Fruit fly (Drosophila melanogaster) whole organism, pupa: Measurements from ENCODE around the gene eIF3g1.
A peak's percentile ranks its signal among the peaks of the same experiment; 100 is the strongest.

ENCODE experiments used
- CG12605 ChIP-seq: fragments of 200-800 bp; sonication (Bioruptor generic); IDR thresholded peaks from 2 replicates; pipeline ENCODE4 v1.3.6; 2022; ENCODE audit warnings: missing biosample characterization, missing genetic modification characterization
- CG15710 ChIP-seq: fragments of 200-800 bp; sonication (Bioruptor generic); optimal IDR thresholded peaks from 2 replicates; lab custom pipeline; 2018; ENCODE audit warnings: missing biosample characterization, mild to moderate bottlenecking, missing genetic modification characterization, moderate library complexity
- CG17806 ChIP-seq: fragments of 200-800 bp; sonication (Bioruptor generic); optimal IDR thresholded peaks from 2 replicates; lab custom pipeline; 2018; ENCODE audit warnings: missing biosample characterization, mild to moderate bottlenecking, missing genetic modification characterization, moderate library complexity
- CG32121 ChIP-seq: fragments of 200-800 bp; sonication (Bioruptor generic); IDR thresholded peaks from 2 replicates; pipeline ENCODE4 v1.3.6; 2022; ENCODE audit warnings: missing biosample characterization, missing genetic modification characterization
- CG8159 ChIP-seq: fragments of 200-800 bp; sonication (Bioruptor generic); optimal IDR thresholded peaks from 3 replicates; lab custom pipeline; 2018; ENCODE audit warnings: missing biosample characterization, mild to moderate bottlenecking, missing genetic modification characterization, moderate library complexity
- CG9948 ChIP-seq: fragments of 200-800 bp; sonication (Bioruptor generic); optimal IDR thresholded peaks from 2 replicates; lab custom pipeline; 2018; ENCODE audit warnings: missing biosample characterization, mild to moderate bottlenecking, missing genetic modification characterization, moderate library complexity
- EcR ChIP-seq: fragments of 200-800 bp; sonication (Bioruptor generic); optimal IDR thresholded peaks from 3 replicates; lab custom pipeline; 2019; ENCODE audit warnings: missing biosample characterization, missing genetic modification characterization, mild to moderate bottlenecking, moderate library complexity, missing genetic modification reagents
- Ets98B ChIP-seq: fragments of 200-800 bp; sonication (Bioruptor generic); IDR thresholded peaks from 2 replicates; pipeline ENCODE4 v1.3.6; 2022; ENCODE audit warnings: missing biosample characterization, missing genetic modification characterization
- Pif1A ChIP-seq: fragments of 200-800 bp; sonication (Bioruptor generic); optimal IDR thresholded peaks from 3 replicates; lab custom pipeline; 2016; ENCODE audit warnings: missing biosample characterization, missing genetic modification characterization
- Pif1B ChIP-seq: fragments of 200-800 bp; sonication (Bioruptor generic); optimal IDR thresholded peaks from 3 replicates; lab custom pipeline; 2016; ENCODE audit warnings: missing biosample characterization, missing genetic modification characterization
- Snoo ChIP-seq: fragments of 200-800 bp; sonication (Bioruptor generic); optimal IDR thresholded peaks from 3 replicates; lab custom pipeline; 2017; ENCODE audit warnings: missing biosample characterization, mild to moderate bottlenecking, missing genetic modification characterization, inconsistent platforms
- fd96Ca ChIP-seq: fragments of 200-800 bp; sonication (Bioruptor generic); IDR thresholded peaks from 3 replicates; pipeline ENCODE4 v1.3.6; 2022; ENCODE audit warnings: missing biosample characterization, missing genetic modification characterization

- TF ChIP-seq Snoo (no peak), CG9948 (no peak), CG8159 (tag; lab: Kevin White, UChicago) (no peak), Ets98B (0 out of 2 replicates have a peak, but pooled peaks have one; percentile 15), EcR (GFP tag; lab: Kevin White, UChicago) (no peak), CG32121 (GFP tag; lab: Robert Waterston, UW) (no peak), CG15710 (tag; lab: Kevin White, UChicago) (peak; percentile 17), Pif1A (GFP tag; lab: Kevin White, UChicago) (no peak), CG12605 (GFP tag; lab: Robert Waterston, UW) (no peak), Pif1B (GFP tag; lab: Kevin White, UChicago) (no peak), CG17806 (tag; lab: Kevin White, UChicago) (no peak), fd96Ca (0 out of 3 replicates have a peak, but pooled peaks have one; percentile 26)
These were observed 25.0 kb upstream of the eIF3g1 start for dm6 chrX:2635075-2635643.
